Fruit fly (Drosophila melanogaster): ENCODE results near the gene CG9396.

Gene CG9396

dm6 chr3R:9613124-9613523, 41.7 kb upstream of the CG9396 start (continued):
- TF ChIP-seq CG2712 (tag; optimal IDR thresholded peaks at IDR 0.05) (peak; percentile 46), CG14441 (GFP tag; IDR thresholded peaks at IDR 0.05) (peak; percentile 66), CG11696 (GFP tag; IDR thresholded peaks at IDR 0.05) (no peak), Dp (GFP tag; optimal IDR thresholded peaks at IDR 0.05) (no peak), CG13123 (GFP tag; optimal IDR thresholded peaks at IDR 0.05) (no peak), CG11504 (tag; optimal IDR thresholded peaks at IDR 0.05) (peak; percentile 83), lola (GFP tag; optimal IDR thresholded peaks at IDR 0.05) (no peak), E2f1 (GFP tag; IDR thresholded peaks at IDR 0.05) (peak; percentile 61), CG18764 (GFP tag; optimal IDR thresholded peaks at IDR 0.05) (peak; percentile 34), CG6689 (GFP tag; IDR thresholded peaks at IDR 0.05) (no peak), CG6654 (GFP tag; optimal IDR thresholded peaks at IDR 0.05) (peak; percentile 33), crol (GFP tag; IDR thresholded peaks at IDR 0.05) (no peak), knrl (GFP tag; IDR thresholded peaks at IDR 0.05; ENCODE audit: partially characterized antibody) (no peak), al (GFP tag; IDR thresholded peaks at IDR 0.05) (no peak; the same call in 1 of the 2 replicates), ato (GFP tag; IDR thresholded peaks at IDR 0.05; ENCODE audit: partially characterized antibody) (no peak), ash1 (GFP tag; optimal IDR thresholded peaks at IDR 0.05) (no peak), tgo (GFP tag; IDR thresholded peaks at IDR 0.05) (peak; percentile 66), grau (tag; optimal IDR thresholded peaks at IDR 0.05) (peak; percentile 40), lab (GFP tag; optimal IDR thresholded peaks at IDR 0.05) (peak; percentile 90), CG17385 (GFP tag; optimal IDR thresholded peaks at IDR 0.05) (peak; percentile 10), lbe (GFP tag; optimal IDR thresholded peaks at IDR 0.05) (peak; percentile 79), CG4820 (GFP tag; optimal IDR thresholded peaks at IDR 0.05) (peak; percentile 62), CG7556 (GFP tag; optimal IDR thresholded peaks at IDR 0.05) (peak; percentile 46), CG1647 (GFP tag; optimal IDR thresholded peaks at IDR 0.05) (peak; percentile 21), CG8290 (GFP tag; optimal IDR thresholded peaks at IDR 0.05) (no peak), CG8290 (tag; optimal IDR thresholded peaks at IDR 0.05) (peak in 1 of 2 experiments; percentile 41), kay (GFP tag; optimal IDR thresholded peaks at IDR 0.05) (peak; percentile 36), cato (GFP tag; optimal IDR thresholded peaks at IDR 0.05; ENCODE audit: borderline replicate concordance) (no peak), pfk (GFP tag; optimal IDR thresholded peaks at IDR 0.05) (no peak), zen2 (GFP tag; IDR thresholded peaks at IDR 0.05; ENCODE audit: partially characterized antibody) (no peak), inv (GFP tag; IDR thresholded peaks at IDR 0.05; ENCODE audit: partially characterized antibody) (no peak), CG12071 (GFP tag; optimal IDR thresholded peaks at IDR 0.05) (peak; percentile 67), zfh1 (GFP tag; IDR thresholded peaks at IDR 0.05) (peak; percentile 80), CG34376 (GFP tag; optimal IDR thresholded peaks at IDR 0.05) (no peak), CG14667 (GFP tag; IDR thresholded peaks at IDR 0.05) (no peak), CG3995 (GFP tag; optimal IDR thresholded peaks at IDR 0.05) (no peak), Dek (tag; optimal IDR thresholded peaks at IDR 0.05) (peak; percentile 16), CG10979 (tag; optimal IDR thresholded peaks at IDR 0.05) (peak; percentile 57), hkb (optimal IDR thresholded peaks at IDR 0.05) (no peak), hkb (GFP tag; IDR thresholded peaks at IDR 0.05) (peak; percentile 86), ftz-f1 (GFP tag; optimal IDR thresholded peaks at IDR 0.05) (no peak), Fer2 (tag; optimal IDR thresholded peaks at IDR 0.05) (no peak), CG4328 (GFP tag; optimal IDR thresholded peaks at IDR 0.05) (no peak), CG3838 (GFP tag; optimal IDR thresholded peaks at IDR 0.05) (no peak), CG31365 (tag; optimal IDR thresholded peaks at IDR 0.05) (no peak), CG8359 (GFP tag; optimal IDR thresholded peaks at IDR 0.05; ENCODE audit: borderline replicate concordance) (no peak), Ets97D (GFP tag; optimal IDR thresholded peaks at IDR 0.05) (peak; percentile 16), CG11085 (GFP tag; IDR thresholded peaks at IDR 0.05) (0 out of 2 replicates have a peak, but pooled peaks have one; percentile 32), gro (GFP tag; optimal IDR thresholded peaks at IDR 0.05) (peak; percentile 16), org-1 (GFP tag; optimal IDR thresholded peaks at IDR 0.05) (peak; percentile 53), her (GFP tag; optimal IDR thresholded peaks at IDR 0.05) (peak; percentile 12)

All from whole organism, embryonic.